Fruit fly (Drosophila melanogaster) whole organism, prepupa: ENCODE results near the gene Top3beta.

Experiments
- CG10631 ChIP-seq: fragments of 200-800 bp; sonication (Bioruptor generic); optimal IDR thresholded peaks from 2 replicates; lab custom pipeline; 2016; ENCODE audit warnings: missing biosample characterization, missing genetic modification characterization
- CG6276 ChIP-seq: fragments of 200-800 bp; sonication (Bioruptor generic); optimal IDR thresholded peaks from 2 replicates; lab custom pipeline; 2017; ENCODE audit warnings: missing biosample characterization, mild to moderate bottlenecking, missing genetic modification characterization
- Ets21C ChIP-seq: fragments of 200-800 bp; sonication (Bioruptor generic); optimal IDR thresholded peaks from 3 replicates; lab custom pipeline; 2016; ENCODE audit warnings: missing biosample characterization, missing genetic modification characterization
- Ets96B ChIP-seq: fragments of 200-800 bp; optimal IDR thresholded peaks from 2 replicates; lab custom pipeline; 2019; ENCODE audit warnings: missing biosample characterization, mild to moderate bottlenecking, missing genetic modification characterization, moderate library complexity
- OdsH ChIP-seq: fragments of 200-800 bp; sonication (Bioruptor generic); optimal IDR thresholded peaks from 3 replicates; lab custom pipeline; 2016; ENCODE audit warnings: missing biosample characterization, missing genetic modification characterization
- dsx ChIP-seq: fragments of 200-800 bp; optimal IDR thresholded peaks from 3 replicates; lab custom pipeline; 2019; ENCODE audit warnings: missing biosample characterization, mild to moderate bottlenecking, missing genetic modification characterization, moderate library complexity; ENCODE audit not compliant: poor library complexity, severe bottlenecking
- svp ChIP-seq: fragments of 200-800 bp; sonication (Bioruptor generic); peaks from one replicate; lab custom pipeline; 2016; ENCODE audit warnings: missing biosample characterization, missing genetic modification characterization

DNA sequence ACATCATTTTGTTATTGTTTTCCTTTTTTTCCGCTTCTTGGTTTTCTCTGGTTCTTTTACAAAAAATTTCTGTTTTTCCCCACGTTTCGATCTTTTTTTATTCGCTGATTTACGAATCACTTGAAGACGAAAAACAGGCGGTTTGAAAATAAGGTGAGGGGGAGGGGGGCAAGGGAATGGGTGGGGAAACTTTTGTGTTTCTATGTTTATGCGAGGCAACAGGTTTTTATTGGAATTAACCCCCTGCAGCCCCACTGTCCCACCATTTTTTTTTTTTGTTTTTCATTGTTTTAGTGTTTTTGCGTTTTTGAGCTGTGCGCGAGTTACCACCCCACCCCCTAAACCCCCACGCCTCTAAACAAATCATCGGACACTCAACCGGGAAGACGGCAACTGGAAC lies 47.2 kb upstream of the Top3beta start:
- TF ChIP-seq OdsH (GFP tag; lab: Kevin White, UChicago), result no peak
- TF ChIP-seq svp (GFP tag; lab: Kevin White, UChicago), result no peak
- TF ChIP-seq CG6276 (GFP tag; lab: Kevin White, UChicago), result no peak
- TF ChIP-seq Ets96B (tag; lab: Kevin White, UChicago), result no peak
- no peak for TF ChIP-seq dsx
- no peak for TF ChIP-seq Ets21C
- no peak for TF ChIP-seq CG10631 (GFP tag; lab: Kevin White, UChicago)
